Fruit fly (Drosophila melanogaster) whole organism, embryonic: Measurements from ENCODE around the gene CG10413.

Experiments used
- Ada2b ChIP-seq: fragments of 200-800 bp; sonication (Bioruptor generic); IDR thresholded peaks from 2 replicates; pipeline ENCODE4 v1.3.6; 2022; ENCODE audit warnings: missing biosample characterization, missing genetic modification characterization
- Aef1 ChIP-seq: fragments of 200-800 bp; sonication (Bioruptor generic); IDR thresholded peaks from 3 replicates; pipeline ENCODE4 v1.3.6; 2022; ENCODE audit warnings: missing biosample characterization, missing genetic modification characterization
- BEAF-32 ChIP-seq: fragments of 200-800 bp; sonication (Bioruptor generic); optimal IDR thresholded peaks from 3 replicates; lab custom pipeline; 2017; ENCODE audit warnings: missing biosample characterization, missing genetic modification characterization, mild to moderate bottlenecking, moderate library complexity, missing genetic modification reagents
- CG10209 ChIP-seq: fragments of 200-800 bp; sonication (Bioruptor generic); optimal IDR thresholded peaks from 3 replicates; lab custom pipeline; 2017; ENCODE audit warnings: missing biosample characterization, mild to moderate bottlenecking, missing genetic modification characterization, missing genetic modification reagents
- CG10959 ChIP-seq: fragments of 200-800 bp; sonication (Bioruptor generic); IDR thresholded peaks from 2 replicates; pipeline ENCODE4 v1.3.6; 2022; ENCODE audit warnings: missing biosample characterization, missing genetic modification characterization
- CG11085 ChIP-seq: fragments of 200-800 bp; sonication (Bioruptor generic); IDR thresholded peaks from 2 replicates; pipeline ENCODE4 v1.3.6; 2022; ENCODE audit warnings: missing biosample characterization, missing genetic modification characterization
- CG11398 ChIP-seq: fragments of 200-800 bp; sonication (Bioruptor generic); optimal IDR thresholded peaks from 2 replicates; lab custom pipeline; 2016; ENCODE audit warnings: missing biosample characterization, missing genetic modification characterization
- CG13123 ChIP-seq: fragments of 200-800 bp; sonication (Bioruptor generic); optimal IDR thresholded peaks from 2 replicates; lab custom pipeline; 2016; ENCODE audit warnings: missing biosample characterization, missing genetic modification characterization
- CG13424 ChIP-seq: fragments of 200-800 bp; sonication (Bioruptor generic); optimal IDR thresholded peaks from 2 replicates; lab custom pipeline; 2019; ENCODE audit warnings: missing biosample characterization, mild to moderate bottlenecking, missing genetic modification characterization, moderate library complexity
- CG17328 ChIP-seq: fragments of 200-800 bp; sonication (Bioruptor generic); IDR thresholded peaks from 2 replicates; pipeline ENCODE4 v1.3.6; 2022; ENCODE audit warnings: missing biosample characterization, missing genetic modification characterization
- CG17568 ChIP-seq: fragments of 200-800 bp; sonication (Bioruptor generic); optimal IDR thresholded peaks from 2 replicates; lab custom pipeline; 2018; ENCODE audit warnings: missing biosample characterization, mild to moderate bottlenecking, missing genetic modification characterization, moderate library complexity
- CG2129 ChIP-seq: fragments of 200-800 bp; sonication (Bioruptor generic); IDR thresholded peaks from 2 replicates; pipeline ENCODE4 v1.3.6; 2022; ENCODE audit warnings: missing biosample characterization, missing genetic modification characterization; ENCODE audit not compliant: partially characterized antibody
- CG2202 ChIP-seq: fragments of 200-800 bp; sonication (Bioruptor generic); optimal IDR thresholded peaks from 2 replicates; lab custom pipeline; 2018; ENCODE audit warnings: missing biosample characterization, mild to moderate bottlenecking, missing genetic modification characterization
- CG2712 ChIP-seq: fragments of 200-800 bp; optimal IDR thresholded peaks from 3 replicates; lab custom pipeline; 2019; ENCODE audit warnings: missing biosample characterization, mild to moderate bottlenecking, missing genetic modification characterization, moderate library complexity
- CG31365 ChIP-seq: fragments of 200-800 bp; sonication (Bioruptor generic); optimal IDR thresholded peaks from 2 replicates; lab custom pipeline; 2018; ENCODE audit warnings: missing biosample characterization, mild to moderate bottlenecking, missing genetic modification characterization
- CG34422 ChIP-seq: fragments of 200-800 bp; sonication (Bioruptor generic); IDR thresholded peaks from 3 replicates; pipeline ENCODE4 v1.3.6; 2022; ENCODE audit warnings: missing biosample characterization, missing genetic modification characterization
- CG6254 ChIP-seq: fragments of 200-800 bp; sonication (Bioruptor generic); optimal IDR thresholded peaks from 3 replicates; lab custom pipeline; 2017; ENCODE audit warnings: mild to moderate bottlenecking, missing biosample characterization, missing genetic modification reagents, missing genetic modification characterization
- CG7839 ChIP-seq: fragments of 200-800 bp; sonication (Bioruptor generic); optimal IDR thresholded peaks from 3 replicates; lab custom pipeline; 2018; ENCODE audit warnings: missing biosample characterization, mild to moderate bottlenecking, missing genetic modification characterization, moderate library complexity
- Dad ChIP-seq: fragments of 200-800 bp; sonication (Bioruptor generic); optimal IDR thresholded peaks from 3 replicates; lab custom pipeline; 2016; ENCODE audit warnings: missing biosample characterization, missing genetic modification characterization
- Dip3 ChIP-seq: fragments of 200-800 bp; sonication (Bioruptor generic); optimal IDR thresholded peaks from 3 replicates; lab custom pipeline; 2016; ENCODE audit warnings: missing biosample characterization, missing genetic modification characterization
- Dll ChIP-seq: fragments of 200-800 bp; sonication (Bioruptor generic); IDR thresholded peaks from 4 replicates; pipeline ENCODE4 v1.3.6; 2022; ENCODE audit warnings: missing biosample characterization, missing genetic modification characterization; ENCODE audit not compliant: partially characterized antibody
- Doc3 ChIP-seq: fragments of 200-800 bp; sonication (Bioruptor generic); IDR thresholded peaks from 3 replicates; pipeline ENCODE4 v1.3.6; 2022; ENCODE audit warnings: missing biosample characterization, missing genetic modification characterization; ENCODE audit not compliant: partially characterized antibody
- Dp ChIP-seq: fragments of 200-800 bp; sonication (Bioruptor generic); optimal IDR thresholded peaks from 2 replicates; lab custom pipeline; 2018; ENCODE audit warnings: missing biosample characterization, mild to moderate bottlenecking, missing genetic modification characterization, moderate library complexity
- HLH3B ChIP-seq: fragments of 200-800 bp; sonication (Bioruptor generic); IDR thresholded peaks from 2 replicates; pipeline ENCODE4 v1.3.6; 2022; ENCODE audit warnings: missing biosample characterization, missing genetic modification characterization
- Hmr ChIP-seq: fragments of 200-800 bp; sonication (Bioruptor generic); optimal IDR thresholded peaks from 3 replicates; lab custom pipeline; 2017; ENCODE audit warnings: mild to moderate bottlenecking, missing biosample characterization, missing genetic modification reagents, missing genetic modification characterization
- Hsf ChIP-seq: fragments of 200-800 bp; sonication (Bioruptor generic); optimal IDR thresholded peaks from 3 replicates; lab custom pipeline; 2016; ENCODE audit warnings: missing biosample characterization, missing genetic modification characterization
- Lim3 ChIP-seq: fragments of 200-800 bp; sonication (Bioruptor generic); IDR thresholded peaks from 2 replicates; pipeline ENCODE4 v1.3.6; 2022; ENCODE audit warnings: missing biosample characterization, missing genetic modification characterization
- Myb ChIP-seq: fragments of 200-800 bp; sonication (Bioruptor generic); optimal IDR thresholded peaks from 2 replicates; lab custom pipeline; 2016; ENCODE audit warnings: missing biosample characterization, missing genetic modification characterization
- NfI ChIP-seq: fragments of 200-800 bp; sonication (Bioruptor generic); optimal IDR thresholded peaks from 3 replicates; lab custom pipeline; 2018; ENCODE audit warnings: missing biosample characterization, mild to moderate bottlenecking, missing genetic modification characterization, moderate library complexity
- PHDP ChIP-seq: fragments of 200-800 bp; sonication (Bioruptor generic); optimal IDR thresholded peaks from 3 replicates; lab custom pipeline; 2018; ENCODE audit warnings: missing biosample characterization, mild to moderate bottlenecking, missing genetic modification characterization, moderate library complexity
- Sry-β ChIP-seq: fragments of 200-800 bp; sonication (Bioruptor generic); optimal IDR thresholded peaks from 2 replicates; lab custom pipeline; 2018; ENCODE audit warnings: missing biosample characterization, mild to moderate bottlenecking, missing genetic modification characterization, moderate library complexity
- Usf ChIP-seq: fragments of 200-800 bp; sonication (Bioruptor generic); optimal IDR thresholded peaks from 2 replicates; lab custom pipeline; 2017; ENCODE audit warnings: missing genotype, missing biosample characterization, missing genetic modification characterization
- ac ChIP-seq: fragments of 200-800 bp; sonication (Bioruptor generic); optimal IDR thresholded peaks from 3 replicates; lab custom pipeline; 2017; ENCODE audit warnings: missing biosample characterization, mild to moderate bottlenecking, missing genetic modification characterization
- cas ChIP-seq: fragments of 200-800 bp; sonication (Bioruptor generic); IDR thresholded peaks from 2 replicates; pipeline ENCODE4 v1.3.6; 2022; ENCODE audit warnings: missing biosample characterization, missing genetic modification characterization
- dm ChIP-seq: fragments of 200-800 bp; sonication (Bioruptor generic); optimal IDR thresholded peaks from 3 replicates; lab custom pipeline; 2016; ENCODE audit warnings: missing biosample characterization, missing genetic modification characterization
- gfzf ChIP-seq: fragments of 200-800 bp; sonication (Bioruptor generic); optimal IDR thresholded peaks from 2 replicates; lab custom pipeline; 2016; ENCODE audit warnings: missing biosample characterization, mild to moderate bottlenecking, missing genetic modification characterization, moderate library complexity
- grau ChIP-seq: fragments of 200-800 bp; optimal IDR thresholded peaks from 3 replicates; lab custom pipeline; 2019; ENCODE audit warnings: missing biosample characterization, mild to moderate bottlenecking, missing genetic modification characterization, moderate library complexity
- jigr1 ChIP-seq: fragments of 200-800 bp; sonication (Bioruptor generic); IDR thresholded peaks from 3 replicates; pipeline ENCODE4 v1.3.6; 2022; ENCODE audit warnings: missing biosample characterization, missing genetic modification characterization
- kah ChIP-seq: fragments of 200-800 bp; sonication (Bioruptor generic); optimal IDR thresholded peaks from 2 replicates; lab custom pipeline; 2018; ENCODE audit warnings: missing biosample characterization, mild to moderate bottlenecking, missing genetic modification characterization
- klu ChIP-seq: fragments of 200-800 bp; sonication (Bioruptor generic); IDR thresholded peaks from 2 replicates; pipeline ENCODE4 v1.3.6; 2022; ENCODE audit warnings: missing biosample characterization, missing genetic modification characterization
- lilli ChIP-seq: fragments of 200-800 bp; sonication (Bioruptor generic); optimal IDR thresholded peaks from 3 replicates; lab custom pipeline; 2016; ENCODE audit warnings: missing biosample characterization, missing genetic modification characterization
- maf-S ChIP-seq: fragments of 200-800 bp; sonication (Bioruptor generic); optimal IDR thresholded peaks from 2 replicates; lab custom pipeline; 2016; ENCODE audit warnings: missing biosample characterization, missing genetic modification characterization
- onecut ChIP-seq: fragments of 200-800 bp; sonication (Bioruptor generic); IDR thresholded peaks from 2 replicates; pipeline ENCODE4 v1.3.6; 2022; ENCODE audit warnings: missing biosample characterization, missing genetic modification characterization
- org-1 ChIP-seq: fragments of 200-800 bp; sonication (Bioruptor generic); optimal IDR thresholded peaks from 2 replicates; lab custom pipeline; 2017; ENCODE audit warnings: missing biosample characterization, missing genetic modification characterization
- pros ChIP-seq: fragments of 200-800 bp; sonication (Bioruptor generic); optimal IDR thresholded peaks from 3 replicates; lab custom pipeline; 2019; ENCODE audit warnings: missing biosample characterization, mild to moderate bottlenecking, missing genetic modification characterization, moderate library complexity
- sd ChIP-seq: fragments of 200-800 bp; sonication (Bioruptor generic); optimal IDR thresholded peaks from 3 replicates; lab custom pipeline; 2018; ENCODE audit warnings: missing biosample characterization, mild to moderate bottlenecking, missing genetic modification characterization, moderate library complexity
- tll ChIP-seq, 2 experiments: fragments of 200-800 bp in 1 of 2; fragments of >200 bp in 1 of 2; sonication (Bioruptor generic) in 1 of 2; optimal IDR thresholded peaks; 2 replicates each; lab custom pipeline; 2017 to 2019; ENCODE audit warnings: missing biosample characterization in 2 of 2, missing genetic modification characterization in 2 of 2, mild to moderate bottlenecking in 1 of 2, moderate library complexity in 1 of 2
- twi ChIP-seq: fragments of 200-800 bp; optimal IDR thresholded peaks from 2 replicates; lab custom pipeline; 2019; ENCODE audit warnings: missing biosample characterization, mild to moderate bottlenecking, missing genetic modification characterization, moderate library complexity
- usp ChIP-seq: fragments of >200 bp; optimal IDR thresholded peaks from 2 replicates; lab custom pipeline; 2017; ENCODE audit warnings: missing biosample characterization, missing genetic modification characterization
- vvl ChIP-seq: fragments of 200-800 bp; sonication (Bioruptor generic); IDR thresholded peaks from 2 replicates; pipeline ENCODE4 v1.3.6; 2022; ENCODE audit warnings: missing biosample characterization, missing genetic modification characterization
- zfh2 ChIP-seq: fragments of 200-800 bp; sonication (Bioruptor generic); optimal IDR thresholded peaks from 2 replicates; lab custom pipeline; 2016; ENCODE audit warnings: missing biosample characterization, missing genetic modification characterization

The CG10413 gene

DNA sequence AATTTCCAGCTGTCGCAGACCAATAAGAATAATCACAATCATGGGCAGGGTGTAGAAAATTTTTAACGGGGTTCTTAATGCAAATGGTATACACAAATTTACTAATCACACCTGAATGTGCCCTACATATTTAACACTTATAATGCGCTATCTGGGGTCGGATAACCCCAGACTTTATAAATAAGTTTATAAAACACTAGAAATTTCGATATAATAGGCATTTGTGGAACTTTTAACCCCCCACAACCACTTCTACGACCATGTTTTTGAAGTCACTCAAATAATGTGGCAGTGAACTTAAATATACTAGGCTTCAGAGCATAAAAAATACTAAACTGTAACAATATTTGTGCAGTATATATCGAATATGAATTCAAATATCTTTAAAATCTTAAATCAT is at the start of gene CG10413 (continued):
- peak; percentile 97 for TF ChIP-seq klu
- TF ChIP-seq pros (GFP tag; lab: Kevin White, UChicago): peak; percentile 80
- TF ChIP-seq CG6254 (GFP tag; lab: Kevin White, UChicago): peak; percentile 92
- TF ChIP-seq CG10959 (GFP tag; lab: Robert Waterston, UW): peak; percentile 87
- peak; percentile 96 for TF ChIP-seq Usf (GFP tag; lab: Kevin White, UChicago)
- peak; percentile 61 for TF ChIP-seq Sry-β
- TF ChIP-seq sd (tag; lab: Kevin White, UChicago): peak; percentile 94
- TF ChIP-seq Dip3 (GFP tag; lab: Kevin White, UChicago): peak; percentile 97
- TF ChIP-seq grau (tag; lab: Kevin White, UChicago): peak; percentile 98
- peak; percentile 96 for TF ChIP-seq twi (tag; lab: Kevin White, UChicago)
- peak; percentile 98 for TF ChIP-seq CG2712
- peak; percentile 98 for TF ChIP-seq CG10209 (GFP tag; lab: Kevin White, UChicago)
- TF ChIP-seq CG13424: peak; percentile 99
- TF ChIP-seq org-1 (GFP tag; lab: Kevin White, UChicago): peak; percentile 95
- peak; percentile 96 for TF ChIP-seq CG17328
- TF ChIP-seq CG13123 (GFP tag; lab: Kevin White, UChicago): peak; percentile 92
- TF ChIP-seq CG7839: peak; percentile 98
- TF ChIP-seq Lim3 (GFP tag; lab: Robert Waterston, UW): peak; percentile 86
- peak; percentile 99 for TF ChIP-seq NfI (GFP tag; lab: Kevin White, UChicago)
- peak; percentile 89 for TF ChIP-seq Myb (GFP tag; lab: Kevin White, UChicago)
- TF ChIP-seq BEAF-32 (GFP tag; lab: Kevin White, UChicago): peak; percentile 70
- TF ChIP-seq usp (GFP tag; lab: Kevin White, UChicago): no peak
- no peak; the same call in none of the 2 replicates for TF ChIP-seq vvl (GFP tag; lab: Robert Waterston, UW)
- TF ChIP-seq lilli (GFP tag; lab: Kevin White, UChicago): peak; percentile 99
- TF ChIP-seq CG11085 (GFP tag; lab: Robert Waterston, UW): peak; percentile 96
- peak; percentile 94 for TF ChIP-seq jigr1 (GFP tag; lab: Robert Waterston, UW)
- peak; percentile 95 for TF ChIP-seq kah
- peak; percentile 94 for TF ChIP-seq cas (GFP tag; lab: Robert Waterston, UW)

DNA sequence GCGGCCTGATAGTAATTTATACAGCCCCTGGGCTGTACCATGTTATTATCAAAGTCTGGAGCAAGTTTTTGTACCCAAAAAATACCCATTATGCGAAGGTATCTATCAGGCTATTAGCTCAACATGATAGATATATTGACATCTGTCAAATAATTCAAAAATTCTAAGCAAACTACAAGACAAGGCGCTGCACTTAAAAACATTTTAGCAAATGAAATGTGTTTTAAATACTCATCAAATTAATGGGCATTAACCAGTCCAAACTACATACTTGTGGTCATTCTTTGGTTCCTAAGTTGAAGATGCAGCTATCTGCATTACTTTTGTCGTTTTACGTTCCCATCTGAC is 48.3 kb upstream of the CG10413 start:
- TF ChIP-seq Ada2b (GFP tag; lab: Robert Waterston, UW): peak; percentile 34; the same call in 1 of the 2 replicates
- peak; percentile 71; the same call in 2 of the 3 replicates for TF ChIP-seq CG34422 (GFP tag; lab: Robert Waterston, UW)
- TF ChIP-seq usp (GFP tag; lab: Kevin White, UChicago): no peak
- TF ChIP-seq onecut: peak; percentile 34
- no peak for TF ChIP-seq CG17568
- peak; percentile 76 for TF ChIP-seq CG17328
- no peak for TF ChIP-seq Dp (GFP tag; lab: Kevin White, UChicago)
- peak; percentile 65 for TF ChIP-seq Dad (GFP tag; lab: Kevin White, UChicago)
- peak; percentile 73 for TF ChIP-seq HLH3B (GFP tag; lab: Robert Waterston, UW)
- no peak for TF ChIP-seq Doc3 (GFP tag; lab: Robert Waterston, UW)
- no peak for TF ChIP-seq Dll (GFP tag; lab: Robert Waterston, UW)
- TF ChIP-seq Hsf (GFP tag; lab: Kevin White, UChicago): peak; percentile 32
- TF ChIP-seq CG31365 (tag; lab: Kevin White, UChicago): peak; percentile 20
- no peak for TF ChIP-seq ac (GFP tag; lab: Kevin White, UChicago)
- no peak for TF ChIP-seq CG2202 (tag; lab: Kevin White, UChicago)
- TF ChIP-seq Hmr: no peak
- TF ChIP-seq Aef1 (GFP tag; lab: Robert Waterston, UW): no peak
- TF ChIP-seq zfh2 (GFP tag; lab: Kevin White, UChicago): peak; percentile 13
- no peak for TF ChIP-seq CG2129 (GFP tag; lab: Robert Waterston, UW)
- TF ChIP-seq PHDP: peak; percentile 29
- no peak for TF ChIP-seq gfzf (GFP tag; lab: Kevin White, UChicago)
- TF ChIP-seq dm (GFP tag; lab: Kevin White, UChicago): no peak
- TF ChIP-seq maf-S (GFP tag; lab: Kevin White, UChicago): peak; percentile 15
- no peak for TF ChIP-seq CG11398 (GFP tag; lab: Kevin White, UChicago)
- TF ChIP-seq tll (GFP tag; optimal IDR thresholded peaks at IDR 0.05; lab: Kevin White, UChicago): peak in 1 of 2 experiments; percentile 4
- TF ChIP-seq twi (tag; lab: Kevin White, UChicago): peak; percentile 61
